Worm (Caenorhabditis elegans) whole organism, young adult: ENCODE measurements around the gene ncx-3.

ENCODE experiments used
- B0336.3 ChIP-seq: fragments of 200-800 bp; sonication (Bioruptor generic); IDR thresholded peaks from 2 replicates; pipeline ENCODE4 v1.3.6; 2022; ENCODE audit warnings: missing genetic modification characterization, missing compliant biosample characterization
- C17E4.6 ChIP-seq: fragments of 200-800 bp; sonication (Bioruptor generic); IDR thresholded peaks from 2 replicates; pipeline ENCODE4 v1.3.6; 2022; ENCODE audit warnings: missing genetic modification reagents, missing genetic modification characterization, missing compliant biosample characterization
- F10E7.11 ChIP-seq: sonication (generic microtip); optimal IDR thresholded peaks from 2 replicates; lab custom pipeline; 2017; ENCODE audit warnings: mild to moderate bottlenecking, missing genetic modification characterization, moderate library complexity, missing compliant biosample characterization
- F23B12.7 ChIP-seq: sonication (generic microtip); optimal IDR thresholded peaks from 2 replicates; lab custom pipeline; 2017; ENCODE audit warnings: missing genetic modification characterization, mild to moderate bottlenecking, missing compliant biosample characterization, antibody characterized with exemption, moderate library complexity; ENCODE audit not compliant: insufficient read depth
- F33H1.4 ChIP-seq: fragments of 200-800 bp; sonication (Bioruptor generic); IDR thresholded peaks from 2 replicates; pipeline ENCODE4 v1.3.6; 2022; ENCODE audit warnings: missing genetic modification reagents, missing genetic modification characterization, missing compliant biosample characterization
- F49E8.2 ChIP-seq: sonication (generic microtip); optimal IDR thresholded peaks from 3 replicates; lab custom pipeline; 2017; ENCODE audit warnings: missing genetic modification characterization, mild to moderate bottlenecking, missing compliant biosample characterization, antibody characterized with exemption, moderate library complexity; ENCODE audit not compliant: insufficient read depth
- T26A5.8 ChIP-seq: sonication (generic microtip); optimal IDR thresholded peaks from 2 replicates; lab custom pipeline; 2016; ENCODE audit warnings: missing genetic modification characterization, missing compliant biosample characterization
- Y53G8AR.9 ChIP-seq: fragments of 200-800 bp; sonication (Bioruptor generic); conservative IDR thresholded peaks from 2 replicates; pipeline ENCODE4 v1.3.6; 2022; ENCODE audit warnings: missing genetic modification reagents, missing genetic modification characterization, missing compliant biosample characterization
- aptf-2 ChIP-seq: fragments of 200-800 bp; sonication (Bioruptor generic); conservative IDR thresholded peaks from 2 replicates; pipeline ENCODE4 v1.3.6; 2022; ENCODE audit warnings: missing genetic modification reagents, missing genetic modification characterization, missing compliant biosample characterization
- aptf-3 ChIP-seq: fragments of 200-800 bp; sonication (Bioruptor generic); IDR thresholded peaks from 2 replicates; pipeline ENCODE4 v1.3.6; 2022; ENCODE audit warnings: missing genetic modification characterization, missing compliant biosample characterization
- athp-1 ChIP-seq: sonication (generic microtip); optimal IDR thresholded peaks from 2 replicates; lab custom pipeline; 2017; ENCODE audit warnings: mild to moderate bottlenecking, missing genetic modification characterization, missing compliant biosample characterization
- attf-3 ChIP-seq: fragments of 200-800 bp; sonication (Bioruptor generic); conservative IDR thresholded peaks from 2 replicates; pipeline ENCODE4 v1.3.6; 2022; ENCODE audit warnings: missing genetic modification reagents, missing genetic modification characterization, missing compliant biosample characterization
- attf-5 ChIP-seq: fragments of 200-800 bp; sonication (Bioruptor generic); optimal IDR thresholded peaks from 2 replicates; lab custom pipeline; 2018; ENCODE audit warnings: mild to moderate bottlenecking, missing genetic modification characterization, missing compliant biosample characterization
- attf-6 ChIP-seq: fragments of 200-800 bp; sonication (Bioruptor generic); IDR thresholded peaks from 2 replicates; pipeline ENCODE4 v1.3.6; 2022; ENCODE audit warnings: missing genetic modification reagents, missing genetic modification characterization, missing compliant biosample characterization
- bed-1 ChIP-seq: fragments of 200-800 bp; sonication (Bioruptor generic); IDR thresholded peaks from 2 replicates; pipeline ENCODE4 v1.3.6; 2022; ENCODE audit warnings: missing genetic modification reagents, missing genetic modification characterization, missing compliant biosample characterization
- ceh-100 ChIP-seq: fragments of 200-800 bp; sonication (Bioruptor generic); IDR thresholded peaks from 2 replicates; pipeline ENCODE4 v1.3.6; 2022; ENCODE audit warnings: missing genetic modification reagents, missing genetic modification characterization, missing compliant biosample characterization
- ceh-27 ChIP-seq: fragments of 200-800 bp; sonication (Bioruptor generic); optimal IDR thresholded peaks from 2 replicates; lab custom pipeline; 2018; ENCODE audit warnings: mild to moderate bottlenecking, missing genetic modification characterization, moderate library complexity, missing compliant biosample characterization
- dox-1 ChIP-seq: fragments of 200-800 bp; sonication (Bioruptor generic); IDR thresholded peaks from 2 replicates; pipeline ENCODE4 v1.3.6; 2022; ENCODE audit warnings: missing genetic modification reagents, missing genetic modification characterization, missing compliant biosample characterization
- egrh-3 ChIP-seq: fragments of 200-800 bp; sonication (Bioruptor generic); IDR thresholded peaks from 2 replicates; pipeline ENCODE4 v1.3.6; 2022; ENCODE audit warnings: missing genetic modification reagents, missing genetic modification characterization, missing compliant biosample characterization
- ekl-4 ChIP-seq: fragments of 200-800 bp; sonication (Bioruptor generic); IDR thresholded peaks from 2 replicates; pipeline ENCODE4 v1.3.6; 2022; ENCODE audit warnings: missing genetic modification reagents, missing genetic modification characterization, missing compliant biosample characterization
- ets-4 ChIP-seq: fragments of 200-800 bp; sonication (Bioruptor generic); optimal IDR thresholded peaks from 2 replicates; lab custom pipeline; 2018; ENCODE audit warnings: mild to moderate bottlenecking, missing genetic modification characterization, missing compliant biosample characterization
- hlh-26 ChIP-seq: fragments of 200-800 bp; sonication (Bioruptor generic); conservative IDR thresholded peaks from 2 replicates; pipeline ENCODE4 v1.3.6; 2022; ENCODE audit warnings: missing genetic modification reagents, missing genetic modification characterization, missing compliant biosample characterization
- hmg-1.2 ChIP-seq: fragments of 200-800 bp; sonication (Bioruptor generic); IDR thresholded peaks from 2 replicates; pipeline ENCODE4 v1.3.6; 2022; ENCODE audit warnings: missing genetic modification reagents, missing genetic modification characterization, missing compliant biosample characterization
- hrde-1 ChIP-seq: sonication (generic microtip); optimal IDR thresholded peaks from 2 replicates; lab custom pipeline; 2016; ENCODE audit warnings: missing genetic modification characterization, mild to moderate bottlenecking, missing compliant biosample characterization, moderate library complexity, missing genotype, missing genetic modification reagents, borderline replicate concordance
- hsf-1 ChIP-seq: fragments of 200-800 bp; sonication (Bioruptor generic); IDR thresholded peaks from 2 replicates; pipeline ENCODE4 v1.3.6; 2022; ENCODE audit warnings: missing genetic modification reagents, missing genetic modification characterization, missing compliant biosample characterization
- lin-26 ChIP-seq: fragments of 200-800 bp; sonication (Bioruptor generic); IDR thresholded peaks from 2 replicates; pipeline ENCODE4 v1.3.6; 2022; ENCODE audit warnings: missing genetic modification reagents, missing genetic modification characterization, missing compliant biosample characterization
- lin-54 ChIP-seq: fragments of 200-800 bp; sonication (Bioruptor generic); optimal IDR thresholded peaks from 2 replicates; lab custom pipeline; 2018; ENCODE audit warnings: mild to moderate bottlenecking, missing genetic modification characterization, missing compliant biosample characterization
- lir-1 ChIP-seq: fragments of 200-800 bp; sonication (Bioruptor generic); conservative IDR thresholded peaks from 2 replicates; pipeline ENCODE4 v1.3.6; 2022; ENCODE audit warnings: missing genetic modification reagents, missing genetic modification characterization, missing compliant biosample characterization
- lsy-27 ChIP-seq: sonication (generic microtip); optimal IDR thresholded peaks from 2 replicates; lab custom pipeline; 2017; ENCODE audit warnings: missing genetic modification characterization, mild to moderate bottlenecking, missing compliant biosample characterization, antibody characterized with exemption, missing genotype, borderline replicate concordance; ENCODE audit not compliant: insufficient read depth
- madf-10 ChIP-seq: sonication (generic microtip); optimal IDR thresholded peaks from 2 replicates; lab custom pipeline; 2016; ENCODE audit warnings: mild to moderate bottlenecking, missing genetic modification characterization, missing compliant biosample characterization
- madf-3 ChIP-seq: fragments of 200-800 bp; sonication (Bioruptor generic); IDR thresholded peaks from 2 replicates; pipeline ENCODE4 v1.3.6; 2022; ENCODE audit warnings: missing genetic modification reagents, missing genetic modification characterization, missing compliant biosample characterization
- madf-6 ChIP-seq: fragments of 200-800 bp; sonication (Bioruptor generic); IDR thresholded peaks from 2 replicates; pipeline ENCODE4 v1.3.6; 2022; ENCODE audit warnings: missing genetic modification reagents, missing genetic modification characterization, missing compliant biosample characterization
- mcd-1 ChIP-seq: fragments of 200-800 bp; sonication (Bioruptor generic); IDR thresholded peaks from 2 replicates; pipeline ENCODE4 v1.3.6; 2022; ENCODE audit warnings: missing genetic modification reagents, missing genetic modification characterization, missing compliant biosample characterization
- mel-28 ChIP-seq: sonication (generic microtip); optimal IDR thresholded peaks from 2 replicates; lab custom pipeline; 2016; ENCODE audit warnings: borderline replicate concordance, mild to moderate bottlenecking, missing genetic modification characterization, missing compliant biosample characterization
- nfya-2 ChIP-seq: fragments of 200-800 bp; sonication (Bioruptor generic); IDR thresholded peaks from 2 replicates; pipeline ENCODE4 v1.3.6; 2022; ENCODE audit warnings: missing genetic modification reagents, missing genetic modification characterization, missing compliant biosample characterization
- nhr-120 ChIP-seq: fragments of 200-800 bp; sonication (Bioruptor generic); IDR thresholded peaks from 2 replicates; pipeline ENCODE4 v1.3.6; 2022; ENCODE audit warnings: missing genetic modification characterization, missing compliant biosample characterization
- nhr-90 ChIP-seq: sonication (generic microtip); optimal IDR thresholded peaks from 2 replicates; lab custom pipeline; 2016; ENCODE audit warnings: missing genotype, mild to moderate bottlenecking, missing genetic modification characterization, missing compliant biosample characterization
- pha-4 ChIP-seq: fragments of 150-350 bp; sonication (generic microtip); optimal IDR thresholded peaks from 2 replicates; lab custom pipeline; 2014; ENCODE audit warnings: missing biosample characterization, missing genetic modification reagents, missing genetic modification characterization
- repo-1 ChIP-seq: sonication (generic microtip); optimal IDR thresholded peaks from 2 replicates; lab custom pipeline; 2017; ENCODE audit warnings: mild to moderate bottlenecking, missing genetic modification characterization, missing compliant biosample characterization
- sdz-38 ChIP-seq: sonication (generic microtip); optimal IDR thresholded peaks from 2 replicates; lab custom pipeline; 2016; ENCODE audit warnings: missing genotype, missing genetic modification characterization, missing compliant biosample characterization
- snpc-1.1 ChIP-seq: sonication (generic microtip); optimal IDR thresholded peaks from 2 replicates; lab custom pipeline; 2017; ENCODE audit warnings: missing genetic modification characterization, mild to moderate bottlenecking, missing compliant biosample characterization, antibody characterized with exemption, moderate library complexity, missing genotype, missing genetic modification reagents; ENCODE audit not compliant: insufficient read depth
- tbx-9 ChIP-seq: sonication (generic microtip); optimal IDR thresholded peaks from 2 replicates; lab custom pipeline; 2016; ENCODE audit warnings: borderline replicate concordance, missing genetic modification characterization, inconsistent platforms, missing compliant biosample characterization
- tlf-1 ChIP-seq: fragments of 200-800 bp; sonication (Bioruptor generic); optimal IDR thresholded peaks from 2 replicates; lab custom pipeline; 2018; ENCODE audit warnings: mild to moderate bottlenecking, missing genetic modification characterization, missing compliant biosample characterization
- xnd-1 ChIP-seq: sonication (generic microtip); optimal IDR thresholded peaks from 2 replicates; lab custom pipeline; 2016; ENCODE audit warnings: missing genotype, missing genetic modification reagents, missing genetic modification characterization, missing compliant biosample characterization
- ztf-18 ChIP-seq: sonication (generic microtip); optimal IDR thresholded peaks from 2 replicates; lab custom pipeline; 2016; ENCODE audit warnings: missing genotype, mild to moderate bottlenecking, missing genetic modification characterization, missing compliant biosample characterization
- ztf-28 ChIP-seq: fragments of 200-800 bp; sonication (Bioruptor generic); IDR thresholded peaks from 2 replicates; pipeline ENCODE4 v1.3.6; 2022; ENCODE audit warnings: missing genetic modification reagents, missing genetic modification characterization, missing compliant biosample characterization
- ztf-3 ChIP-seq: fragments of 200-800 bp; sonication (Bioruptor generic); optimal IDR thresholded peaks from 2 replicates; lab custom pipeline; 2018; ENCODE audit warnings: mild to moderate bottlenecking, missing genetic modification characterization, missing compliant biosample characterization

ncx-3 gene

ce11 chrIV:10737011-10737553, 20.6 kb downstream of the ncx-3 start, which contains the start of gene grl-21:
Gene grl-21 (plus strand): TSS chrIV:10737474.
- TF ChIP-seq madf-10 (tag; lab: Kevin White, UChicago) (no peak), mel-28 (tag; lab: Kevin White, UChicago) (peak; percentile 8), attf-6 (no peak), madf-6 (GFP tag; lab: Robert Waterston, UW) (peak; percentile 69), F33H1.4 (GFP tag; lab: Robert Waterston, UW) (no peak), athp-1 (tag; lab: Kevin White, UChicago) (peak; percentile 23), tbx-9 (tag; lab: Kevin White, UChicago) (no peak), B0336.3 (peak; percentile 82; the same call in 1 of the 2 replicates), snpc-1.1 (tag; lab: Kevin White, UChicago) (no peak), hrde-1 (peak; percentile 58), nhr-120 (GFP tag; lab: Robert Waterston, UW) (no peak), T26A5.8 (peak; percentile 39), madf-3 (GFP tag; lab: Robert Waterston, UW) (0 out of 2 replicates have a peak, but pooled peaks have one; percentile 66), aptf-2 (no peak), hlh-26 (GFP tag; lab: Robert Waterston, UW) (no peak), lin-26 (GFP tag; lab: Robert Waterston, UW) (peak; percentile 50; the same call in 1 of the 2 replicates), F10E7.11 (tag; lab: Kevin White, UChicago) (peak; percentile 12), attf-3 (GFP tag; lab: Robert Waterston, UW) (0 out of 2 replicates have a peak, but pooled peaks have one; percentile 16), ekl-4 (GFP tag; lab: Robert Waterston, UW) (peak; percentile 42; the same call in 1 of the 2 replicates), lsy-27 (no peak), C17E4.6 (GFP tag; lab: Robert Waterston, UW) (0 out of 2 replicates have a peak, but pooled peaks have one; percentile 28), bed-1 (GFP tag; lab: Robert Waterston, UW) (no peak), lir-1 (no peak), hsf-1 (GFP tag; lab: Robert Waterston, UW) (peak; percentile 32; the same call in 1 of the 2 replicates), ztf-28 (no peak), dox-1 (GFP tag; lab: Robert Waterston, UW) (no peak), ztf-3 (GFP tag; lab: Kevin White, UChicago) (no peak), attf-5 (GFP tag; lab: Kevin White, UChicago) (no peak), hmg-1.2 (GFP tag; lab: Robert Waterston, UW) (0 out of 2 replicates have a peak, but pooled peaks have one; percentile 11), nfya-2 (GFP tag; lab: Robert Waterston, UW) (no peak), Y53G8AR.9 (GFP tag; lab: Robert Waterston, UW) (0 out of 2 replicates have a peak, but pooled peaks have one; percentile 43), lin-54 (peak; percentile 21), xnd-1 (peak; percentile 17), nhr-90 (tag; lab: Kevin White, UChicago) (no peak), ceh-27 (GFP tag; lab: Kevin White, UChicago) (no peak), pha-4 (tag; lab: Kevin White, UChicago) (no peak), aptf-3 (GFP tag; lab: Robert Waterston, UW) (no peak), F49E8.2 (tag; lab: Kevin White, UChicago) (peak; percentile 36), ztf-18 (tag; lab: Kevin White, UChicago) (no peak), tlf-1 (GFP tag; lab: Kevin White, UChicago) (peak; percentile 23), repo-1 (tag; lab: Kevin White, UChicago) (no peak), ets-4 (no peak), ceh-100 (GFP tag; lab: Robert Waterston, UW) (no peak), egrh-3 (GFP tag; lab: Robert Waterston, UW) (no peak), F23B12.7 (tag; lab: Kevin White, UChicago) (no peak), mcd-1 (GFP tag; lab: Robert Waterston, UW) (no peak), sdz-38 (tag; lab: Kevin White, UChicago) (no peak)
